Fruit fly (Drosophila melanogaster) whole organism, pupa: ENCODE results near the gene HIPP1.
A peak's percentile ranks its signal among the peaks of the same experiment; 100 is the strongest.

Source experiments
- CG10348 ChIP-seq: fragments of 200-800 bp; sonication (Bioruptor generic); IDR thresholded peaks from 2 replicates; pipeline ENCODE4 v1.3.6; 2022; ENCODE audit warnings: missing biosample characterization, missing genetic modification characterization
- CG12605 ChIP-seq: fragments of 200-800 bp; sonication (Bioruptor generic); IDR thresholded peaks from 2 replicates; pipeline ENCODE4 v1.3.6; 2022; ENCODE audit warnings: missing biosample characterization, missing genetic modification characterization
- CG13204 ChIP-seq: fragments of 200-800 bp; sonication (Bioruptor generic); optimal IDR thresholded peaks from 2 replicates; lab custom pipeline; 2018; ENCODE audit warnings: missing biosample characterization, mild to moderate bottlenecking, missing genetic modification characterization, moderate library complexity
- CG14655 ChIP-seq: fragments of 200-800 bp; sonication (Bioruptor generic); optimal IDR thresholded peaks from 3 replicates; lab custom pipeline; 2017; ENCODE audit warnings: mild to moderate bottlenecking, missing biosample characterization, missing genetic modification reagents, missing genetic modification characterization
- CG15710 ChIP-seq: fragments of 200-800 bp; sonication (Bioruptor generic); optimal IDR thresholded peaks from 2 replicates; lab custom pipeline; 2018; ENCODE audit warnings: missing biosample characterization, mild to moderate bottlenecking, missing genetic modification characterization, moderate library complexity
- CG17806 ChIP-seq: fragments of 200-800 bp; sonication (Bioruptor generic); optimal IDR thresholded peaks from 2 replicates; lab custom pipeline; 2018; ENCODE audit warnings: missing biosample characterization, mild to moderate bottlenecking, missing genetic modification characterization, moderate library complexity
- CG32121 ChIP-seq: fragments of 200-800 bp; sonication (Bioruptor generic); IDR thresholded peaks from 2 replicates; pipeline ENCODE4 v1.3.6; 2022; ENCODE audit warnings: missing biosample characterization, missing genetic modification characterization
- CG34367 ChIP-seq: fragments of 200-800 bp; sonication (Bioruptor generic); optimal IDR thresholded peaks from 2 replicates; lab custom pipeline; 2018; ENCODE audit warnings: missing biosample characterization, mild to moderate bottlenecking, missing genetic modification characterization
- CG4496 ChIP-seq: fragments of 200-800 bp; sonication (Bioruptor generic); IDR thresholded peaks from 3 replicates; pipeline ENCODE4 v1.3.6; 2022; ENCODE audit warnings: missing biosample characterization, missing genetic modification characterization
- CG8159 ChIP-seq: fragments of 200-800 bp; sonication (Bioruptor generic); optimal IDR thresholded peaks from 3 replicates; lab custom pipeline; 2018; ENCODE audit warnings: missing biosample characterization, mild to moderate bottlenecking, missing genetic modification characterization, moderate library complexity
- CG8301 ChIP-seq: fragments of 200-800 bp; sonication (Bioruptor generic); optimal IDR thresholded peaks from 2 replicates; lab custom pipeline; 2018; ENCODE audit warnings: missing biosample characterization, mild to moderate bottlenecking, missing genetic modification characterization
- CG9948 ChIP-seq: fragments of 200-800 bp; sonication (Bioruptor generic); optimal IDR thresholded peaks from 2 replicates; lab custom pipeline; 2018; ENCODE audit warnings: missing biosample characterization, mild to moderate bottlenecking, missing genetic modification characterization, moderate library complexity
- D1 ChIP-seq: fragments of 200-800 bp; sonication (Bioruptor generic); optimal IDR thresholded peaks from 2 replicates; lab custom pipeline; 2018; ENCODE audit warnings: missing biosample characterization, mild to moderate bottlenecking, missing genetic modification characterization, moderate library complexity
- EcR ChIP-seq: fragments of 200-800 bp; sonication (Bioruptor generic); optimal IDR thresholded peaks from 3 replicates; lab custom pipeline; 2019; ENCODE audit warnings: missing biosample characterization, missing genetic modification characterization, mild to moderate bottlenecking, moderate library complexity, missing genetic modification reagents
- Ets98B ChIP-seq: fragments of 200-800 bp; sonication (Bioruptor generic); IDR thresholded peaks from 2 replicates; pipeline ENCODE4 v1.3.6; 2022; ENCODE audit warnings: missing biosample characterization, missing genetic modification characterization
- Pif1A ChIP-seq: fragments of 200-800 bp; sonication (Bioruptor generic); optimal IDR thresholded peaks from 3 replicates; lab custom pipeline; 2016; ENCODE audit warnings: missing biosample characterization, missing genetic modification characterization
- Pif1B ChIP-seq: fragments of 200-800 bp; sonication (Bioruptor generic); optimal IDR thresholded peaks from 3 replicates; lab custom pipeline; 2016; ENCODE audit warnings: missing biosample characterization, missing genetic modification characterization
- Snoo ChIP-seq: fragments of 200-800 bp; sonication (Bioruptor generic); optimal IDR thresholded peaks from 3 replicates; lab custom pipeline; 2017; ENCODE audit warnings: missing biosample characterization, mild to moderate bottlenecking, missing genetic modification characterization, inconsistent platforms
- fd96Ca ChIP-seq: fragments of 200-800 bp; sonication (Bioruptor generic); IDR thresholded peaks from 3 replicates; pipeline ENCODE4 v1.3.6; 2022; ENCODE audit warnings: missing biosample characterization, missing genetic modification characterization
- gl ChIP-seq: fragments of 200-800 bp; sonication (Bioruptor generic); optimal IDR thresholded peaks from 2 replicates; lab custom pipeline; 2018; ENCODE audit warnings: missing biosample characterization, mild to moderate bottlenecking, missing genetic modification characterization
- rn ChIP-seq: fragments of 200-800 bp; sonication (Bioruptor generic); IDR thresholded peaks from 2 replicates; pipeline ENCODE4 v1.3.6; 2022; ENCODE audit warnings: missing biosample characterization, missing genetic modification characterization

HIPP1 gene

DNA sequence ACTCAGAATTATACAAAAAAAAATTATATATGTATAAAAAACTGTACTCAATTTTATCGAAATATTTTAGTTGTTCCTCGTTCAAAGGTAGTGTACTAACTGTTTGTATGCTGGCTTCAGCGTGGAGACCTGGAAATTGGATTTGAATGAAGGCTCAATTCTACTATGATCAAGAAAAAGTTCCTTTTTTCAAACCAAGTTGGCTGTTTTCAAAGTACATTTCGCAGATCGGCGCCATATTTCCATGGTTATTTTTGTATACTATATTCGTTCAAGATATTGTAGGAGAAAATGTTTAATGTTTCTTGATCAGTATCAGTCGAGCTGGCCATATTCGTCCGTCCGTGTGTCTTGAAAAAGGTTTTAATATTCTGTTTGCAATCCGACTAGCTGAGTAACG lies 8.5 kb downstream of the HIPP1 start, which contains the start of gene Mst77F:
Gene Mst77F, minus strand, starts transcription at position 101 of the 400 bp plus-strand sequence.
- TF ChIP-seq CG15710 (tag; lab: Kevin White, UChicago), result no peak
- no peak for TF ChIP-seq Snoo (tag; lab: Kevin White, UChicago)
- TF ChIP-seq CG32121 (GFP tag; lab: Robert Waterston, UW), result no peak
- TF ChIP-seq gl, result no peak
- no peak for TF ChIP-seq rn (GFP tag; lab: Robert Waterston, UW)
- TF ChIP-seq CG14655 (GFP tag; lab: Kevin White, UChicago), result no peak
- TF ChIP-seq CG10348 (GFP tag; lab: Robert Waterston, UW), result no peak
- TF ChIP-seq CG4496 (GFP tag; lab: Robert Waterston, UW), result no peak
- no peak for TF ChIP-seq CG8301 (tag; lab: Kevin White, UChicago)
- TF ChIP-seq CG12605, result no peak
- TF ChIP-seq CG17806 (tag; lab: Kevin White, UChicago), result no peak
- TF ChIP-seq CG9948 (tag; lab: Kevin White, UChicago), result no peak
- no peak for TF ChIP-seq CG8159 (tag; lab: Kevin White, UChicago)
- no peak for TF ChIP-seq EcR (GFP tag; lab: Kevin White, UChicago)
- no peak for TF ChIP-seq CG13204
- no peak for TF ChIP-seq D1 (tag; lab: Kevin White, UChicago)
- no peak for TF ChIP-seq Pif1B
- TF ChIP-seq Pif1A (GFP tag; lab: Kevin White, UChicago), result no peak
- no peak for TF ChIP-seq CG34367 (tag; lab: Kevin White, UChicago)

DNA sequence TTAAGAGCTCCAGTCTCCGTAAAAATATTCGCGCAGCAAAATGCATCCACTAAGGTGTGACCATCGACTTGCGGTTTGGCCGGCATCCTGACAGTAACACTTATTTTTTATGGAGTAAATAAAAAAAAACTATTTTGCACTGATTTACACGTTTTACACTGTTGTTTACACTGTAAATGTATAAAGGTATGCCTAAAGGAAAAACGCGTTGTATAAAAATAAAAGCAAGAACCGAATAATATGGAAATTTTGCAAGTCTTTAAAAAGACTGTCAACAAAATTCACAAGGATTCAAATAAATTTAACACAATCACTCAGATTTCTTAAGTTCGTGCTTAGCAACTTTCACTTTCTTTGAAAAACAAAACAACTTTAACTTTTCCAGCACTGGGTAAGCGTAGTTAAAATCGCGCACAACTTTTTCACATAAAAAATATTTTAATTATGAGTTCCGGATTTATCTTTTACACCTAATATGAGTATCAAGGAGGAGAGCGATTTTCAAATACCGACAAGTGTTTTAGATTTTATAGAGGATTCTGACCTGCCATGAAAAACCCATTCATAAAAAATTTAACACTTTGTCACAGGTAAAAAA lies 13.8 kb downstream of the HIPP1 start:
- TF ChIP-seq D1 (tag; lab: Kevin White, UChicago) (peak; percentile 36), EcR (GFP tag; lab: Kevin White, UChicago) (no peak), Pif1B (no peak), CG8159 (tag; lab: Kevin White, UChicago) (no peak)

DNA sequence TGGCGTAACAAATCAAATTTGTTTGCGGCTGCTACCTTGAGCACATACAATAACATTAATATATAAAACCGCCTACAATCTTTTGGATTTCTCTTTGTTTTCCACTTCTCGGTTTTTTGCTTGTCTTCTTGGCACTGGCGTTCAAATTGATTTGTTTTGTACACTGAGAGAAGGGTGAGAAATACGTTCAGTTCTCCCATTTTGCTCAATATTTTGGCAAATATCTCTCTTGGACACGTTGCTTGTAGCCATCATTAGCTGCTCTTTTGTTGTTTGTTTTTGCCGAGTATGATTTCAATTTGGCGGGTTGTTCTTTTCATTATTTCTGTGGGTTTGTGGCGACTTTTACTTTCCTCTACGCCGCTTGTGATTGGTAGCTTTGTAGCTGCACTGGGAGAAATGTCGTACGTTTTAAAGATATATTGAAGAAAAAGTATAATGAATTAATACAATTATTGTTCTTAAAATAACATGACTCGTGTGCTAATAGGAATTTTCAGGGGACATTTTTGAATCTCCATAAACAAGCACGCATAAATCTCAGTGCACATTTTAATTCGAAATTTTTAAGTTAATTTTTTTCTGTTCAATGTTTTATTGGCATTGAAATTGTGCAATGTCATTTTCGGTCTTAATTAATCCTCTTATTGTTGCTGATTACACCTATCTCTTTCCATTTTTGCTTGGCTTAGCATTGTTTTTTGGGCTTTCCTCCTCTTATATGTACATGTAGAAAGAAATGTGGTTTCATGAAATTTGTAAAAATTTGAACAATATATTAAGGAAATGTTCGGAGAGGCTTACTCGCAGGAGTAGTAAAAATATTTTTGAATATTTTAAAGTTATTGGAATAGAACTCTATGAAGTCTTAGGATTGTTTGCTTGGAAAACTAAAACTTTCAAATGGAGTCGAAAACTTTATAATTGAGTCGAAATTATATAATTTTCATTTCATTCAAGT lies 17.8 kb downstream of the HIPP1 start:
- TF ChIP-seq Pif1A (GFP tag; lab: Kevin White, UChicago) (peak; percentile 30), CG4496 (GFP tag; lab: Robert Waterston, UW) (peak; percentile 30; the same call in 1 of the 3 replicates), EcR (GFP tag; lab: Kevin White, UChicago) (no peak)

DNA sequence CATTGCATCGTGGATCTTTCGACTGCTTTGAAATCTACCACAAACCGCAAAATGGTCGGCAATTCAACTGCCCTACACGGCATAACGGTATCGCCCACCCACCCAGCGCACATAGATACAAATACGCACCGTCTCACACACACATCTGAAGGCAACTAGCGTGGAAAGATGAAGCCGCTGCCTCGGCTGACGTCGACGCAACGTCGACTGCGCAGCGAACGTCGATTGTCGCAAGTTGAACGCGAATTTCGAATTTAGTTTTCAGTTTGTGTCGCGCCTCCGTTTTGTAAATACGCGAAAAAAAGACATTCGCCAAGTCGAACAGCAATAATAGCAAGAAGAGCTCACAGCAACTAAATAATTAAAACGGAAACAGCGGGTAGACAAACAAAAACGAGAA lies 18.5 kb downstream of the HIPP1 start:
- TF ChIP-seq CG12605 (no peak), CG9948 (tag; lab: Kevin White, UChicago) (no peak), Snoo (tag; lab: Kevin White, UChicago) (no peak), CG13204 (no peak), D1 (tag; lab: Kevin White, UChicago) (no peak), CG10348 (GFP tag; lab: Robert Waterston, UW) (no peak), Pif1A (GFP tag; lab: Kevin White, UChicago) (no peak), Ets98B (GFP tag; lab: Robert Waterston, UW) (no peak)

DNA sequence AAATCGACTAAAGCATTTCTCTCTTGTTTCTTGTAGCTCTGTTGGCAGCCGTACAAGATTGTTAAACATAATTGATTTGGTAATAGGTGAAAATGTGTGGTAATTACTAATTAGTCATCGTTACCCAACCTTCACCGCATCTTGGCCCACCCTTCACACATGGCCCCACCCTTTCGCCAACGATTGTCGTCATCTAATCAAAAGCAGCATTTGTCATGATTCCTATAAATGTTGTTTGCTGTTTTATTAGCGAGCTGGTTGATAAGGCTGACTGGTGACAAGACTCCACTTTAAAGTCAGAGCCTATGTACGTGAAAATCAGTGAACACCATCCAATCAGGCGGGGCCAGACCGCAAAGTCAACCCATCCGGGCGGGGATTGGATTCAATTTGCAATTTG lies 20.9 kb downstream of the HIPP1 start:
- TF ChIP-seq CG34367 (tag; lab: Kevin White, UChicago), result no peak
- TF ChIP-seq gl, result no peak
- TF ChIP-seq CG17806 (tag; lab: Kevin White, UChicago), result no peak
- TF ChIP-seq Pif1B, result no peak
- no peak for TF ChIP-seq CG15710 (tag; lab: Kevin White, UChicago)
- TF ChIP-seq Snoo (tag; lab: Kevin White, UChicago), result no peak
- TF ChIP-seq D1 (tag; lab: Kevin White, UChicago), result no peak
- TF ChIP-seq Pif1A (GFP tag; lab: Kevin White, UChicago), result no peak
- TF ChIP-seq CG9948 (tag; lab: Kevin White, UChicago), result no peak
- TF ChIP-seq rn (GFP tag; lab: Robert Waterston, UW), result no peak
- no peak for TF ChIP-seq CG32121 (GFP tag; lab: Robert Waterston, UW)

DNA sequence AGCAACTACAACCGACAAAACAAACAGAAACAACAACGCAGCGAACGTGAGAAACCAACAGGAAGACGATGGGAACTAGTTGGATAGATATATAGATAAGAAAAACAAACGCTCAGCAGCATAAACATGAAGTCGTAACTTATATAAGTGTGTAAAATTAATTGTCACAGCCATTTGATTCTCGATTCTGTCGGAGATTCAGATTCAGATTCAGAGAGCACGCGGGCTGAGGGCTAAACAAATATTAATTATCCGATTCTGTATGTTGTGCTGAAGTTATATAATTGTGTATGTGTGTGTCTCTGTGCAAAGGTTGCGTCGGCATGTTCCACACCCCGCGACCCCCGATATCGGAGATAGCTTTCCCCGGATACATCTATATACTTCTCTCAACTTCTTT lies 24.7 kb downstream of the HIPP1 start:
- TF ChIP-seq CG8159 (tag; lab: Kevin White, UChicago), result no peak
- TF ChIP-seq fd96Ca (GFP tag; lab: Robert Waterston, UW), result no peak
- no peak for TF ChIP-seq CG9948 (tag; lab: Kevin White, UChicago)
- TF ChIP-seq EcR (GFP tag; lab: Kevin White, UChicago), result no peak
- no peak for TF ChIP-seq rn (GFP tag; lab: Robert Waterston, UW)
- no peak for TF ChIP-seq CG10348 (GFP tag; lab: Robert Waterston, UW)
- TF ChIP-seq Pif1A (GFP tag; lab: Kevin White, UChicago), result no peak
- TF ChIP-seq CG32121 (GFP tag; lab: Robert Waterston, UW), result no peak
- TF ChIP-seq Pif1B, result no peak
- no peak for TF ChIP-seq CG4496 (GFP tag; lab: Robert Waterston, UW)
- no peak for TF ChIP-seq CG8301 (tag; lab: Kevin White, UChicago)
